Fruit fly (Drosophila melanogaster) whole organism, embryonic: ENCODE data around the gene CG33287.

Source experiments
- Ada2b ChIP-seq: fragments of 200-800 bp; sonication (Bioruptor generic); IDR thresholded peaks from 2 replicates; pipeline ENCODE4 v1.3.6; 2022; ENCODE audit warnings: missing biosample characterization, missing genetic modification characterization
- Aef1 ChIP-seq: fragments of 200-800 bp; sonication (Bioruptor generic); IDR thresholded peaks from 3 replicates; pipeline ENCODE4 v1.3.6; 2022; ENCODE audit warnings: missing biosample characterization, missing genetic modification characterization
- CG11085 ChIP-seq: fragments of 200-800 bp; sonication (Bioruptor generic); IDR thresholded peaks from 2 replicates; pipeline ENCODE4 v1.3.6; 2022; ENCODE audit warnings: missing biosample characterization, missing genetic modification characterization
- CG12155 ChIP-seq: fragments of 200-800 bp; sonication (Bioruptor generic); optimal IDR thresholded peaks from 3 replicates; lab custom pipeline; 2016; ENCODE audit warnings: missing biosample characterization, missing genetic modification characterization
- CG14441 ChIP-seq: fragments of 200-800 bp; sonication (Bioruptor generic); IDR thresholded peaks from 2 replicates; pipeline ENCODE4 v1.3.6; 2022; ENCODE audit warnings: missing biosample characterization, missing genetic modification characterization
- CG16813 ChIP-seq: fragments of 200-800 bp; sonication (Bioruptor generic); IDR thresholded peaks from 3 replicates; pipeline ENCODE4 v1.3.6; 2022; ENCODE audit warnings: missing biosample characterization, missing genetic modification characterization; ENCODE audit not compliant: partially characterized antibody
- CG17568 ChIP-seq: fragments of 200-800 bp; sonication (Bioruptor generic); optimal IDR thresholded peaks from 2 replicates; lab custom pipeline; 2018; ENCODE audit warnings: missing biosample characterization, mild to moderate bottlenecking, missing genetic modification characterization, moderate library complexity
- CG1832 ChIP-seq: fragments of 200-800 bp; sonication (Bioruptor generic); optimal IDR thresholded peaks from 2 replicates; lab custom pipeline; 2017; ENCODE audit warnings: missing biosample characterization, mild to moderate bottlenecking, missing genetic modification characterization, inconsistent platforms
- CG30431 ChIP-seq: fragments of 200-800 bp; sonication (Bioruptor generic); optimal IDR thresholded peaks from 2 replicates; lab custom pipeline; 2017; ENCODE audit warnings: missing biosample characterization, missing genetic modification characterization
- CG31388 ChIP-seq: fragments of 200-800 bp; sonication (Bioruptor generic); optimal IDR thresholded peaks from 2 replicates; lab custom pipeline; 2016; ENCODE audit warnings: missing biosample characterization, missing genetic modification characterization
- CG34376 ChIP-seq: fragments of 200-800 bp; sonication (Bioruptor generic); optimal IDR thresholded peaks from 2 replicates; lab custom pipeline; 2018; ENCODE audit warnings: missing biosample characterization, mild to moderate bottlenecking, missing genetic modification characterization
- CG4360 ChIP-seq: fragments of 200-800 bp; sonication (Bioruptor generic); IDR thresholded peaks from 2 replicates; pipeline ENCODE4 v1.3.6; 2022; ENCODE audit warnings: missing biosample characterization, missing genetic modification characterization
- CG7963 ChIP-seq: fragments of 200-800 bp; sonication (Bioruptor generic); IDR thresholded peaks from 3 replicates; pipeline ENCODE4 v1.3.6; 2022; ENCODE audit warnings: missing biosample characterization, missing genetic modification characterization; ENCODE audit not compliant: partially characterized antibody
- CG8478 ChIP-seq: fragments of >200 bp; optimal IDR thresholded peaks from 2 replicates; lab custom pipeline; 2018
- CG9609 ChIP-seq: fragments of 200-800 bp; sonication (Bioruptor generic); optimal IDR thresholded peaks from 3 replicates; lab custom pipeline; 2016; ENCODE audit warnings: missing biosample characterization, missing genetic modification characterization
- CTCF ChIP-seq: fragments of 200-800 bp; sonication (Bioruptor generic); optimal IDR thresholded peaks from 2 replicates; lab custom pipeline; 2017; ENCODE audit warnings: missing biosample characterization, mild to moderate bottlenecking, missing genetic modification characterization, moderate library complexity
- Fer3 ChIP-seq: fragments of 200-800 bp; sonication (Bioruptor generic); optimal IDR thresholded peaks from 2 replicates; lab custom pipeline; 2018; ENCODE audit warnings: missing biosample characterization, mild to moderate bottlenecking, missing genetic modification characterization, moderate library complexity
- HHEX ChIP-seq: fragments of 200-800 bp; sonication (Bioruptor generic); optimal IDR thresholded peaks from 3 replicates; lab custom pipeline; 2017; ENCODE audit warnings: missing biosample characterization, mild to moderate bottlenecking, missing genetic modification characterization, missing genetic modification reagents
- HLHmδ ChIP-seq: fragments of 200-800 bp; sonication (Bioruptor generic); optimal IDR thresholded peaks from 2 replicates; lab custom pipeline; 2018; ENCODE audit warnings: missing biosample characterization, mild to moderate bottlenecking, missing genetic modification characterization, moderate library complexity
- Hey ChIP-seq: fragments of 200-800 bp; sonication (Bioruptor generic); optimal IDR thresholded peaks from 3 replicates; lab custom pipeline; 2018; ENCODE audit warnings: missing biosample characterization, mild to moderate bottlenecking, missing genetic modification characterization
- Hr3 ChIP-seq: fragments of 200-800 bp; sonication (Bioruptor generic); optimal IDR thresholded peaks from 3 replicates; lab custom pipeline; 2016; ENCODE audit warnings: missing biosample characterization, missing genetic modification characterization
- Hr39 ChIP-seq: fragments of >200 bp; optimal IDR thresholded peaks from 2 replicates; lab custom pipeline; 2017
- MTF-1 ChIP-seq: fragments of 200-800 bp; sonication (Bioruptor generic); optimal IDR thresholded peaks from 2 replicates; lab custom pipeline; 2018; ENCODE audit warnings: missing biosample characterization, mild to moderate bottlenecking, missing genetic modification characterization, borderline replicate concordance
- Mes4 ChIP-seq: fragments of 200-800 bp; sonication (Bioruptor generic); optimal IDR thresholded peaks from 2 replicates; lab custom pipeline; 2016; ENCODE audit warnings: missing biosample characterization, missing genetic modification characterization
- Scr ChIP-seq: fragments of 200-800 bp; sonication (Bioruptor generic); IDR thresholded peaks from 2 replicates; pipeline ENCODE4 v1.3.6; 2022; ENCODE audit warnings: missing biosample characterization, missing genetic modification characterization; ENCODE audit not compliant: partially characterized antibody
- ash1 ChIP-seq: fragments of 200-800 bp; sonication (Bioruptor generic); optimal IDR thresholded peaks from 2 replicates; lab custom pipeline; 2018; ENCODE audit warnings: missing biosample characterization, mild to moderate bottlenecking, missing genetic modification characterization
- ci ChIP-seq: fragments of 200-800 bp; sonication (Bioruptor generic); IDR thresholded peaks from 3 replicates; pipeline ENCODE4 v1.3.6; 2022; ENCODE audit warnings: missing biosample characterization, missing genetic modification characterization
- crc ChIP-seq: fragments of 200-800 bp; sonication (Bioruptor generic); optimal IDR thresholded peaks from 2 replicates; lab custom pipeline; 2016; ENCODE audit warnings: missing biosample characterization, missing genetic modification characterization
- cwo ChIP-seq: fragments of 200-800 bp; sonication (Bioruptor generic); optimal IDR thresholded peaks from 3 replicates; lab custom pipeline; 2017; ENCODE audit warnings: missing biosample characterization, missing genetic modification characterization, mild to moderate bottlenecking, moderate library complexity, missing genetic modification reagents
- dpn ChIP-seq, 2 experiments: fragments of 200-800 bp; sonication (Bioruptor generic); optimal IDR thresholded peaks; 3 replicates each; lab custom pipeline; 2016; ENCODE audit warnings: missing biosample characterization in 2 of 2, missing genetic modification characterization in 2 of 2
- esg ChIP-seq: fragments of 200-800 bp; sonication (Bioruptor generic); conservative IDR thresholded peaks from 2 replicates; pipeline ENCODE4 v1.3.6; 2022; ENCODE audit warnings: missing biosample characterization, missing genetic modification characterization
- eve ChIP-seq, 2 experiments: fragments of >200 bp; optimal IDR thresholded peaks; 2 replicates each; lab custom pipeline; 2017; ENCODE audit warnings: missing biosample characterization in 2 of 2, missing genetic modification characterization in 2 of 2
- eyg ChIP-seq: fragments of 200-800 bp; sonication (Bioruptor generic); optimal IDR thresholded peaks from 3 replicates; lab custom pipeline; 2016; ENCODE audit warnings: missing biosample characterization, missing genetic modification characterization
- ftz-f1 ChIP-seq: fragments of 200-800 bp; sonication (Bioruptor generic); optimal IDR thresholded peaks from 2 replicates; lab custom pipeline; 2016; ENCODE audit warnings: missing biosample characterization, missing genetic modification characterization
- hkb ChIP-seq, 2 experiments: fragments of 200-800 bp in 1 of 2; fragments of >200 bp in 1 of 2; sonication (Bioruptor generic) in 1 of 2; IDR thresholded peaks in 1 of 2; optimal IDR thresholded peaks in 1 of 2; 2 replicates each; pipeline versions ENCODE4 v1.3.6 to Lab custom; 2017 to 2022; ENCODE audit warnings: missing biosample characterization in 1 of 2, missing genetic modification characterization in 1 of 2
- kah ChIP-seq: fragments of 200-800 bp; sonication (Bioruptor generic); optimal IDR thresholded peaks from 2 replicates; lab custom pipeline; 2018; ENCODE audit warnings: missing biosample characterization, mild to moderate bottlenecking, missing genetic modification characterization
- ken ChIP-seq: fragments of 200-800 bp; sonication (Bioruptor generic); IDR thresholded peaks from 3 replicates; pipeline ENCODE4 v1.3.6; 2022; ENCODE audit warnings: missing biosample characterization, missing genetic modification characterization
- lab ChIP-seq: fragments of 200-800 bp; sonication (Bioruptor generic); optimal IDR thresholded peaks from 3 replicates; lab custom pipeline; 2017; ENCODE audit warnings: missing biosample characterization, missing genetic modification characterization, mild to moderate bottlenecking, moderate library complexity, missing genetic modification reagents
- nmo ChIP-seq: fragments of 200-800 bp; sonication (Bioruptor generic); optimal IDR thresholded peaks from 2 replicates; lab custom pipeline; 2018; ENCODE audit warnings: missing biosample characterization, mild to moderate bottlenecking, missing genetic modification characterization, moderate library complexity
- oc ChIP-seq: fragments of 200-800 bp; sonication (Bioruptor generic); optimal IDR thresholded peaks from 2 replicates; lab custom pipeline; 2018; ENCODE audit warnings: missing biosample characterization, mild to moderate bottlenecking, missing genetic modification characterization, moderate library complexity
- scrt ChIP-seq: fragments of 200-800 bp; sonication (Bioruptor generic); optimal IDR thresholded peaks from 2 replicates; lab custom pipeline; 2018; ENCODE audit warnings: missing biosample characterization, mild to moderate bottlenecking, missing genetic modification characterization, moderate library complexity
- sima ChIP-seq: fragments of 200-800 bp; sonication (Bioruptor generic); optimal IDR thresholded peaks from 2 replicates; lab custom pipeline; 2016; ENCODE audit warnings: missing biosample characterization, missing genetic modification characterization
- sisA ChIP-seq: fragments of 200-800 bp; sonication (Bioruptor generic); IDR thresholded peaks from 2 replicates; pipeline ENCODE4 v1.3.6; 2022; ENCODE audit warnings: missing biosample characterization, missing genetic modification characterization
- ssp ChIP-seq: fragments of 200-800 bp; sonication (Bioruptor generic); IDR thresholded peaks from 2 replicates; pipeline ENCODE4 v1.3.6; 2022; ENCODE audit warnings: missing biosample characterization, missing genetic modification characterization
- tgo ChIP-seq: fragments of 200-800 bp; sonication (Bioruptor generic); IDR thresholded peaks from 3 replicates; pipeline ENCODE4 v1.3.6; 2022; ENCODE audit warnings: missing biosample characterization, missing genetic modification characterization
- tio ChIP-seq: fragments of 200-800 bp; sonication (Bioruptor generic); optimal IDR thresholded peaks from 2 replicates; lab custom pipeline; 2017; ENCODE audit warnings: missing biosample characterization, missing genetic modification characterization, inconsistent platforms
- toy ChIP-seq: fragments of 200-800 bp; sonication (Bioruptor generic); IDR thresholded peaks from 2 replicates; pipeline ENCODE4 v1.3.6; 2022; ENCODE audit warnings: missing biosample characterization, missing genetic modification characterization
- ttk ChIP-seq: fragments of 200-800 bp; sonication (Bioruptor generic); IDR thresholded peaks from 2 replicates; pipeline ENCODE4 v2.1.2; 2022; ENCODE audit warnings: missing biosample characterization, missing genetic modification characterization
- vvl ChIP-seq: fragments of 200-800 bp; sonication (Bioruptor generic); IDR thresholded peaks from 2 replicates; pipeline ENCODE4 v1.3.6; 2022; ENCODE audit warnings: missing biosample characterization, missing genetic modification characterization
- zen2 ChIP-seq: fragments of 200-800 bp; sonication (Bioruptor generic); IDR thresholded peaks from 3 replicates; pipeline ENCODE4 v1.3.6; 2022; ENCODE audit warnings: missing biosample characterization, missing genetic modification characterization; ENCODE audit not compliant: partially characterized antibody
- zf30C ChIP-seq: fragments of 200-800 bp; sonication (Bioruptor generic); optimal IDR thresholded peaks from 3 replicates; lab custom pipeline; 2018; ENCODE audit warnings: missing biosample characterization, mild to moderate bottlenecking, missing genetic modification characterization

CG33287 gene

DNA sequence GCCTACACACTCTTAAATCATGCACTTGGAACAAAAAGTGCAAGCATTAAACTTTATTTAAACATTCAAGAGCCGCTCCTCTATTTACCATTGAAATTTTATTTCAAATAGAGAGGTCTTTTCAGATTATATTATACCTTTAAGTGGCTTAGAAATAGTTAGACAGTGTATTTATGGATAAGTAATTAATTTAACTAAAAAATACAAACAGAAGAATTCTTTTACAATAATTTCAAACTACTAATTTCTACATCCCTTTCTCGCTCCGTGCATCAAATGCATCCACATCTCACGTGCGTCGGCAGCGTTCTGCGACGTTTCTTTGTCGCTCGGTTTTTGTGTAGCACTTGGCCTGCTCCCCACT lies 20.3 kb downstream of the CG33287 start (continued):
- peak; percentile 31 for TF ChIP-seq kah
- peak; percentile 37; the same call in 2 of the 3 replicates for TF ChIP-seq tgo (GFP tag; lab: Robert Waterston, UW)
- TF ChIP-seq CG1832 (GFP tag; lab: Kevin White, UChicago): no peak
- TF ChIP-seq oc (tag; lab: Kevin White, UChicago): peak; percentile 79
- peak; percentile 64; the same call in 1 of the 2 replicates for TF ChIP-seq vvl
- peak; percentile 30 for TF ChIP-seq cwo
- peak; percentile 11 for TF ChIP-seq Fer3 (tag; lab: Kevin White, UChicago)
- TF ChIP-seq toy: no peak
- TF ChIP-seq scrt: peak; percentile 0
- peak; percentile 88 for TF ChIP-seq nmo (GFP tag; lab: Kevin White, UChicago)
- TF ChIP-seq zf30C (GFP tag; lab: Kevin White, UChicago): peak; percentile 74
- TF ChIP-seq CG11085 (GFP tag; lab: Robert Waterston, UW): no peak
- TF ChIP-seq Scr (GFP tag; lab: Robert Waterston, UW): no peak
- TF ChIP-seq hkb (optimal IDR thresholded peaks at IDR 0.05; lab: Kevin White, UChicago): no peak
- peak; percentile 69 for TF ChIP-seq hkb (GFP tag; IDR thresholded peaks at IDR 0.05; lab: Robert Waterston, UW)
- no peak for TF ChIP-seq zen2 (GFP tag; lab: Robert Waterston, UW)
- TF ChIP-seq tio (GFP tag; lab: Kevin White, UChicago): peak; percentile 41
- peak in 1 of 2 experiments; percentile 91 for TF ChIP-seq eve (GFP tag; optimal IDR thresholded peaks at IDR 0.05; lab: Kevin White, UChicago)
- no peak; the same call in 1 of the 2 replicates for TF ChIP-seq Ada2b (GFP tag; lab: Robert Waterston, UW)
- TF ChIP-seq CG17568 (GFP tag; lab: Kevin White, UChicago): peak; percentile 5
- peak; percentile 20 for TF ChIP-seq Hr3
- peak; percentile 64 for TF ChIP-seq ttk
- no peak for TF ChIP-seq crc (GFP tag; lab: Kevin White, UChicago)
- TF ChIP-seq HHEX (GFP tag; lab: Kevin White, UChicago): peak; percentile 13
- TF ChIP-seq CG30431 (GFP tag; lab: Kevin White, UChicago): peak; percentile 49
- no peak for TF ChIP-seq Aef1 (GFP tag; lab: Robert Waterston, UW)
- TF ChIP-seq CTCF (GFP tag; lab: Kevin White, UChicago): no peak
- TF ChIP-seq CG34376: no peak
- TF ChIP-seq CG8478 (lab: Kevin White, UChicago): no peak
- no peak for TF ChIP-seq sima (GFP tag; lab: Kevin White, UChicago)
- no peak for TF ChIP-seq Mes4
- peak; percentile 52 for TF ChIP-seq lab (GFP tag; lab: Kevin White, UChicago)
- TF ChIP-seq ssp (GFP tag; lab: Robert Waterston, UW): peak; percentile 44
- TF ChIP-seq sisA (GFP tag; lab: Robert Waterston, UW): peak; percentile 59; the same call in 1 of the 2 replicates
- no peak for TF ChIP-seq CG4360 (GFP tag; lab: Robert Waterston, UW)
- no peak for TF ChIP-seq CG7963 (GFP tag; lab: Robert Waterston, UW)
- TF ChIP-seq ash1 (GFP tag; lab: Kevin White, UChicago): no peak
- peak; percentile 0 for TF ChIP-seq CG9609 (GFP tag; lab: Kevin White, UChicago)

DNA sequence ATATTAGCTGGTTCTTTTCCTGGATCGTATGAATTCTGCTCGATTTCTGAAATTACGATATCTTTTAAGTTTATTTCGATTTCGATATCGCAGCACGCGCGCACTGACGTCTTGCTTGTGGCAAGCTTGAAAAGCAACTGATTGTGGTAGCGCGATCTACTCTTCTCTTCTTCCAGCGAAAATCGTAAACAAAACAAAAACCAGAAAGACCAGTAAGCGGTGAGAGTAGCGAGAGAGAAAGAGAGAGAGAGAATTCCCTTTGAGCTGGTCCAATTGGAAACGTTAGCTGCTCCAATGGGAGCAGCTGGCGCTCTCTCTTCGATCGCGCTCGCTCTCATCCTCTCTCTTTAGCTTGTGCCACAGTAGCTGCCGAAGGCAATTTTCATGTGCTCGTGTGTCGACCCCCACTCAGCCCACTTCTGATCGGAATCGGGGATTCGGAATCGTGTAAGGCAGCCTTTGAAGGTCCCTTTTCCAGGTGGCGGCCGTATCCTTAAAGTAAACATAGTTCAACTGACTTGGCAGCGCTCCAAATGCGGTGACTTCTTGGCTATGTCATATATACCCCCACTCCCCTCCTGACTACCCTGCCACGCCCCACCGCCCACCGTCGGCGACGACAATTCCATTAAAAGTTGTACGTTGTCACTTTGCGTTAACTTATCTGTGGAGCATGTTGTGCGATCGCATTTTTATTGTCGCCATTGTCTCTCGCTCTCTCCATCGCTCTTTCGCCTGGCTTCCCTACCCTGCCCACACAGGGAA lies 20.9 kb downstream of the CG33287 start, which contains the start of gene fng:
TSS of gene fng (minus strand) at position 142 of the 765 bp plus-strand sequence.
- TF ChIP-seq ken (no peak), CG12155 (GFP tag; lab: Kevin White, UChicago) (no peak), Hr39 (lab: Kevin White, UChicago) (no peak), esg (no peak), HLHmδ (no peak), dpn (GFP tag; optimal IDR thresholded peaks at IDR 0.05; lab: Kevin White, UChicago) (no peak), CG16813 (GFP tag; lab: Robert Waterston, UW) (0 out of 3 replicates have a peak, but pooled peaks have one; percentile 27), MTF-1 (GFP tag; lab: Kevin White, UChicago) (no peak), CG14441 (GFP tag; lab: Robert Waterston, UW) (peak; percentile 17; the same call in 1 of the 2 replicates), ci (GFP tag; lab: Robert Waterston, UW) (peak; percentile 56; the same call in 2 of the 3 replicates), eyg (GFP tag; lab: Kevin White, UChicago) (no peak), Mes4 (no peak), CG31388 (GFP tag; lab: Kevin White, UChicago) (no peak), Hey (tag; lab: Kevin White, UChicago) (no peak), ftz-f1 (GFP tag; lab: Kevin White, UChicago) (no peak)
